Worm (Caenorhabditis elegans): ENCODE measurements around the gene gei-4.

DNA sequence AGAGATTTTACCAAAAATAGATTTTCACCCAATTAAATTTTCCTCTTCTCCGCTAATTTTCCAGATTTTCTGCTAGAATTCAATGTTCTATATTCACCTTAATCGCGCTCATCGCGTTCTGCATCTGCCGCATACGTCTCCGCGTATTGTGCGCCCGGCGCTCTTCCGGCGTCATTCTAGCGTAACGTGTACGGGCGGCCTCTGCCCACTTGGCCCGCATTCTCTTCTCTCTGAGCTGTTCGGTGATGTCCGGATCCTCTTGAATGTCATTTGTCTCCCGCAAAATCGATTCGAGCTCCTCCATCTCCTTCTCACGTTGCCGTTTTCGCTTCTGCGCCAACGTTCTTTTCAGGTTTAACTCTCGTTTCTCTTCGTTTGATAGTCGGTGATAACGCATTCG, 7.7 kb downstream of the gei-4 start:
- TF ChIP-seq vab-15 (tag; optimal IDR thresholded peaks at IDR 0.05) (no peak), F16B12.6 (tag; optimal IDR thresholded peaks at IDR 0.05) (no peak), jun-1 (tag; optimal IDR thresholded peaks at IDR 0.05) (no peak), nhr-237 (tag; optimal IDR thresholded peaks at IDR 0.05) (no peak), ztf-11 (tag; optimal IDR thresholded peaks at IDR 0.05) (no peak), unc-62 (GFP tag; optimal IDR thresholded peaks at IDR 0.05) (no peak), unc-86 (tag; optimal IDR thresholded peaks at IDR 0.05) (no peak), fkh-4 (tag; optimal IDR thresholded peaks at IDR 0.05; ENCODE audit: borderline replicate concordance) (no peak), egl-27 (tag; optimal IDR thresholded peaks at IDR 0.05) (no peak), ztf-4 (tag; optimal IDR thresholded peaks at IDR 0.05) (no peak)
